Worm (Caenorhabditis elegans): ENCODE results near the gene ubq-2.
A peak's percentile ranks its signal among the peaks of the same experiment; 100 is the strongest.

ubq-2 gene

ce11 chrIII:12987418-12987817 is 9.1 kb upstream of the ubq-2 start, which contains the start of gene ZK1010.5:
ZK1010.5 (minus strand) TSS chrIII:12987518.
- TF ChIP-seq mls-2 (tag; optimal IDR thresholded peaks at IDR 0.05) = no peak
- TF ChIP-seq nhr-2 (tag; optimal IDR thresholded peaks at IDR 0.05) = no peak
- TF ChIP-seq ceh-43 (GFP tag; optimal IDR thresholded peaks at IDR 0.05) = no peak
- TF ChIP-seq nhr-12 (tag; optimal IDR thresholded peaks at IDR 0.05) = no peak
- no peak for TF ChIP-seq flh-1 (GFP tag; optimal IDR thresholded peaks at IDR 0.05)
- TF ChIP-seq elt-1 (tag; optimal IDR thresholded peaks at IDR 0.05; ENCODE audit: borderline replicate concordance, insufficient read depth) = no peak

- TF ChIP-seq ces-1 (GFP tag; optimal IDR thresholded peaks at IDR 0.05) (no peak), sptf-1 (tag; optimal IDR thresholded peaks at IDR 0.05) (no peak), ham-2 (GFP tag; optimal IDR thresholded peaks at IDR 0.05) (no peak), ceh-83 (GFP tag; optimal IDR thresholded peaks at IDR 0.05) (no peak), zip-8 (tag; optimal IDR thresholded peaks at IDR 0.05) (no peak), unc-120 (tag; optimal IDR thresholded peaks at IDR 0.05; ENCODE audit: poor library complexity, severe bottlenecking) (no peak), hlh-1 (tag; optimal IDR thresholded peaks at IDR 0.05) (no peak)
These were observed 2.4 kb upstream of the ubq-2 start, which contains the start of gene ZK1010.4 for ce11 chrIII:12980770-12981169. ZK1010.4 (plus strand) TSS chrIII:12981070.

ce11 chrIII:12977559-12977958 is 764 bp downstream of the ubq-2 start, which contains the start of gene ZK1010.2:
ZK1010.2 (minus strand) TSS chrIII:12977862.
- no peak for TF ChIP-seq ces-1 (GFP tag; optimal IDR thresholded peaks at IDR 0.05)
- TF ChIP-seq mab-5 (tag; optimal IDR thresholded peaks at IDR 0.05) = no peak
- no peak for TF ChIP-seq drap-1 (GFP tag; optimal IDR thresholded peaks at IDR 0.05)
- no peak for TF ChIP-seq mep-1 (tag; optimal IDR thresholded peaks at IDR 0.05)
- TF ChIP-seq nhr-2 (tag; optimal IDR thresholded peaks at IDR 0.05) = no peak
- TF ChIP-seq lin-13 (tag; optimal IDR thresholded peaks at IDR 0.05) = no peak
- no peak for TF ChIP-seq ztf-11 (tag; optimal IDR thresholded peaks at IDR 0.05)
- TF ChIP-seq unc-39 (tag; optimal IDR thresholded peaks at IDR 0.05) = no peak
- no peak for TF ChIP-seq nhr-76 (tag; optimal IDR thresholded peaks at IDR 0.05)
- no peak for TF ChIP-seq sptf-1 (tag; optimal IDR thresholded peaks at IDR 0.05)
- TF ChIP-seq ceh-43 (GFP tag; optimal IDR thresholded peaks at IDR 0.05) = no peak
- no peak for TF ChIP-seq ceh-83 (GFP tag; optimal IDR thresholded peaks at IDR 0.05)
- TF ChIP-seq unc-62 (GFP tag; optimal IDR thresholded peaks at IDR 0.05) = no peak
- no peak for TF ChIP-seq flh-1 (GFP tag; optimal IDR thresholded peaks at IDR 0.05)
- no peak for TF ChIP-seq ham-2 (GFP tag; optimal IDR thresholded peaks at IDR 0.05)
- no peak for TF ChIP-seq bed-3 (GFP tag; optimal IDR thresholded peaks at IDR 0.05)

ce11 chrIII:12972398-12972797 is 5.9 kb downstream of the ubq-2 start, which contains the start of gene bckd-1A:
bckd-1A (minus strand) TSS chrIII:12972498.
- TF ChIP-seq hlh-1 (tag; optimal IDR thresholded peaks at IDR 0.05) (no peak), mab-5 (tag; optimal IDR thresholded peaks at IDR 0.05) (no peak), snpc-4 (tag; optimal IDR thresholded peaks at IDR 0.05) (no peak), M03D4.4 (tag; optimal IDR thresholded peaks at IDR 0.05) (no peak), ceh-83 (GFP tag; optimal IDR thresholded peaks at IDR 0.05) (no peak)

ce11 chrIII:12971828-12972379 is 6.4 kb downstream of the ubq-2 start:
- TF ChIP-seq ceh-39 (tag; optimal IDR thresholded peaks at IDR 0.05) (no peak), lsy-2 (tag; optimal IDR thresholded peaks at IDR 0.05) (peak; percentile 40), tbx-8 (GFP tag; optimal IDR thresholded peaks at IDR 0.05) (no peak), blmp-1 (tag; optimal IDR thresholded peaks at IDR 0.05) (no peak), hlh-1 (tag; optimal IDR thresholded peaks at IDR 0.05) (peak; percentile 17), unc-62 (GFP tag; optimal IDR thresholded peaks at IDR 0.05) (peak; percentile 84)

- TF ChIP-seq unc-120 (tag; optimal IDR thresholded peaks at IDR 0.05; ENCODE audit: poor library complexity, severe bottlenecking) (no peak), ceh-83 (GFP tag; optimal IDR thresholded peaks at IDR 0.05) (no peak), nhr-2 (tag; optimal IDR thresholded peaks at IDR 0.05) (no peak), elt-1 (tag; optimal IDR thresholded peaks at IDR 0.05; ENCODE audit: borderline replicate concordance, insufficient read depth) (no peak), sem-2 (GFP tag; optimal IDR thresholded peaks at IDR 0.05) (no peak), snpc-4 (tag; optimal IDR thresholded peaks at IDR 0.05) (no peak), ceh-39 (tag; optimal IDR thresholded peaks at IDR 0.05) (no peak), ztf-11 (tag; optimal IDR thresholded peaks at IDR 0.05) (no peak), elt-3 (tag; optimal IDR thresholded peaks at IDR 0.05) (no peak), ham-2 (GFP tag; optimal IDR thresholded peaks at IDR 0.05) (no peak), blmp-1 (tag; optimal IDR thresholded peaks at IDR 0.05) (no peak), sptf-1 (tag; optimal IDR thresholded peaks at IDR 0.05) (no peak), nhr-237 (tag; optimal IDR thresholded peaks at IDR 0.05) (no peak), pha-4 (tag; optimal IDR thresholded peaks at IDR 0.05) (no peak)
These were observed 10.0 kb downstream of the ubq-2 start for ce11 chrIII:12968330-12968729.
